Fruit fly (Drosophila melanogaster) whole organism, embryonic: ENCODE results near the gene deltaCOP.
A peak's percentile ranks its signal among the peaks of the same experiment; 100 is the strongest.

Source experiments
- BEAF-32 ChIP-seq: fragments of 200-800 bp; sonication (Bioruptor generic); optimal IDR thresholded peaks from 3 replicates; lab custom pipeline; 2017; ENCODE audit warnings: missing biosample characterization, missing genetic modification characterization, mild to moderate bottlenecking, moderate library complexity, missing genetic modification reagents
- Bgb ChIP-seq: fragments of 200-800 bp; sonication (Bioruptor generic); IDR thresholded peaks from 2 replicates; pipeline ENCODE4 v1.3.6; 2022; ENCODE audit warnings: missing biosample characterization, missing genetic modification characterization; ENCODE audit not compliant: partially characterized antibody
- Bteb2 ChIP-seq: fragments of 200-800 bp; sonication (Bioruptor generic); optimal IDR thresholded peaks from 2 replicates; lab custom pipeline; 2016; ENCODE audit warnings: missing biosample characterization, missing genetic modification characterization
- CG10147 ChIP-seq: fragments of 200-800 bp; sonication (Bioruptor generic); optimal IDR thresholded peaks from 2 replicates; lab custom pipeline; 2019; ENCODE audit warnings: missing biosample characterization, mild to moderate bottlenecking, missing genetic modification characterization, moderate library complexity
- CG10267 ChIP-seq: fragments of 200-800 bp; sonication (Bioruptor generic); optimal IDR thresholded peaks from 2 replicates; lab custom pipeline; 2018; ENCODE audit warnings: missing biosample characterization, mild to moderate bottlenecking, missing genetic modification characterization, moderate library complexity
- CG11696 ChIP-seq: fragments of 200-800 bp; sonication (Bioruptor generic); IDR thresholded peaks from 2 replicates; pipeline ENCODE4 v1.3.6; 2022; ENCODE audit warnings: missing biosample characterization, missing genetic modification characterization
- CG12071 ChIP-seq: fragments of 200-800 bp; sonication (Bioruptor generic); optimal IDR thresholded peaks from 3 replicates; lab custom pipeline; 2018; ENCODE audit warnings: missing biosample characterization, mild to moderate bottlenecking, missing genetic modification characterization
- CG12299 ChIP-seq: fragments of 200-800 bp; sonication (Bioruptor generic); optimal IDR thresholded peaks from 2 replicates; lab custom pipeline; 2018; ENCODE audit warnings: missing biosample characterization, mild to moderate bottlenecking, missing genetic modification characterization
- CG1233 ChIP-seq: fragments of 200-800 bp; sonication (Bioruptor generic); optimal IDR thresholded peaks from 4 replicates; lab custom pipeline; 2018; ENCODE audit warnings: missing biosample characterization, mild to moderate bottlenecking, missing genetic modification characterization
- CG12769 ChIP-seq: fragments of 200-800 bp; sonication (Bioruptor generic); optimal IDR thresholded peaks from 2 replicates; lab custom pipeline; 2019; ENCODE audit warnings: missing biosample characterization, mild to moderate bottlenecking, missing genetic modification characterization, moderate library complexity
- CG14710 ChIP-seq: fragments of 200-800 bp; sonication (Bioruptor generic); optimal IDR thresholded peaks from 3 replicates; lab custom pipeline; 2019; ENCODE audit warnings: missing biosample characterization, mild to moderate bottlenecking, missing genetic modification characterization, moderate library complexity
- CG14860 ChIP-seq: fragments of 200-800 bp; sonication (Bioruptor generic); IDR thresholded peaks from 3 replicates; pipeline ENCODE4 v1.3.6; 2022; ENCODE audit warnings: missing biosample characterization, missing genetic modification characterization; ENCODE audit not compliant: partially characterized antibody
- CG2202 ChIP-seq: fragments of 200-800 bp; sonication (Bioruptor generic); optimal IDR thresholded peaks from 2 replicates; lab custom pipeline; 2018; ENCODE audit warnings: missing biosample characterization, mild to moderate bottlenecking, missing genetic modification characterization
- CG34224 ChIP-seq: fragments of 200-800 bp; sonication (Bioruptor generic); IDR thresholded peaks from 3 replicates; pipeline ENCODE4 v1.3.6; 2022; ENCODE audit warnings: missing biosample characterization, missing genetic modification characterization; ENCODE audit not compliant: partially characterized antibody
- CG34376 ChIP-seq: fragments of 200-800 bp; sonication (Bioruptor generic); optimal IDR thresholded peaks from 2 replicates; lab custom pipeline; 2018; ENCODE audit warnings: missing biosample characterization, mild to moderate bottlenecking, missing genetic modification characterization
- CG4360 ChIP-seq: fragments of 200-800 bp; sonication (Bioruptor generic); IDR thresholded peaks from 2 replicates; pipeline ENCODE4 v1.3.6; 2022; ENCODE audit warnings: missing biosample characterization, missing genetic modification characterization
- CG4730 ChIP-seq: fragments of 200-800 bp; sonication (Bioruptor generic); IDR thresholded peaks from 2 replicates; pipeline ENCODE4 v1.3.6; 2022; ENCODE audit warnings: missing biosample characterization, missing genetic modification characterization
- CG7271 ChIP-seq: fragments of 200-800 bp; sonication (Bioruptor generic); optimal IDR thresholded peaks from 2 replicates; lab custom pipeline; 2018; ENCODE audit warnings: missing biosample characterization, mild to moderate bottlenecking, missing genetic modification characterization, moderate library complexity
- CG7839 ChIP-seq: fragments of 200-800 bp; sonication (Bioruptor generic); optimal IDR thresholded peaks from 3 replicates; lab custom pipeline; 2018; ENCODE audit warnings: missing biosample characterization, mild to moderate bottlenecking, missing genetic modification characterization, moderate library complexity
- CG8281 ChIP-seq: fragments of 200-800 bp; sonication (Bioruptor generic); optimal IDR thresholded peaks from 2 replicates; lab custom pipeline; 2018; ENCODE audit warnings: missing biosample characterization, mild to moderate bottlenecking, missing genetic modification characterization, moderate library complexity
- CG9932 ChIP-seq: fragments of 200-800 bp; sonication (Bioruptor generic); IDR thresholded peaks from 2 replicates; pipeline ENCODE4 v1.3.6; 2022; ENCODE audit warnings: missing biosample characterization, missing genetic modification characterization
- Chrac-16 ChIP-seq: fragments of 200-800 bp; sonication (Bioruptor generic); optimal IDR thresholded peaks from 3 replicates; lab custom pipeline; 2016; ENCODE audit warnings: missing biosample characterization, missing genetic modification characterization
- Dek ChIP-seq: fragments of 200-800 bp; sonication (Bioruptor generic); optimal IDR thresholded peaks from 3 replicates; lab custom pipeline; 2019; ENCODE audit warnings: missing biosample characterization, mild to moderate bottlenecking, missing genetic modification characterization, moderate library complexity
- Elba2 ChIP-seq: fragments of 200-800 bp; sonication (Bioruptor generic); optimal IDR thresholded peaks from 3 replicates; lab custom pipeline; 2016; ENCODE audit warnings: missing biosample characterization, missing genetic modification characterization
- Fer2 ChIP-seq: fragments of 200-800 bp; sonication (Bioruptor generic); optimal IDR thresholded peaks from 2 replicates; lab custom pipeline; 2018; ENCODE audit warnings: missing biosample characterization, mild to moderate bottlenecking, missing genetic modification characterization, moderate library complexity
- HLH3B ChIP-seq: fragments of 200-800 bp; sonication (Bioruptor generic); IDR thresholded peaks from 2 replicates; pipeline ENCODE4 v1.3.6; 2022; ENCODE audit warnings: missing biosample characterization, missing genetic modification characterization
- Oaz ChIP-seq: fragments of 200-800 bp; sonication (Bioruptor generic); IDR thresholded peaks from 2 replicates; pipeline ENCODE4 v1.3.6; 2022; ENCODE audit warnings: missing biosample characterization, missing genetic modification characterization
- Taf1 ChIP-seq: fragments of 200-800 bp; sonication (Bioruptor generic); IDR thresholded peaks from 2 replicates; pipeline ENCODE4 v1.3.6; 2022; ENCODE audit warnings: missing biosample characterization, missing genetic modification characterization
- YL-1 ChIP-seq: fragments of 200-800 bp; sonication (Bioruptor generic); optimal IDR thresholded peaks from 3 replicates; lab custom pipeline; 2017; ENCODE audit warnings: missing biosample characterization, mild to moderate bottlenecking, missing genetic modification characterization
- ase ChIP-seq: fragments of 200-800 bp; sonication (Bioruptor generic); IDR thresholded peaks from 3 replicates; pipeline ENCODE4 v1.3.6; 2022; ENCODE audit warnings: missing biosample characterization, missing genetic modification characterization
- crol ChIP-seq: fragments of 200-800 bp; sonication (Bioruptor generic); IDR thresholded peaks from 2 replicates; pipeline ENCODE4 v1.3.6; 2022; ENCODE audit warnings: missing biosample characterization, missing genetic modification characterization
- da ChIP-seq: fragments of 200-800 bp; sonication (Bioruptor generic); optimal IDR thresholded peaks from 2 replicates; lab custom pipeline; 2016; ENCODE audit warnings: missing biosample characterization, missing genetic modification characterization
- dimm ChIP-seq: fragments of 200-800 bp; sonication (Bioruptor generic); IDR thresholded peaks from 2 replicates; pipeline ENCODE4 v1.3.6; 2022; ENCODE audit warnings: missing biosample characterization, missing genetic modification characterization
- gcm ChIP-seq: fragments of 200-800 bp; sonication (Bioruptor generic); optimal IDR thresholded peaks from 2 replicates; lab custom pipeline; 2019; ENCODE audit warnings: missing biosample characterization, mild to moderate bottlenecking, missing genetic modification characterization, moderate library complexity
- hb ChIP-seq: fragments of 200-800 bp; sonication (Bioruptor generic); IDR thresholded peaks from 3 replicates; pipeline ENCODE4 v1.3.6; 2022; ENCODE audit warnings: missing biosample characterization, missing genetic modification characterization; ENCODE audit not compliant: partially characterized antibody
- lola ChIP-seq, 3 experiments: fragments of >200 bp in 2 of 3; fragments of 200-800 bp in 1 of 3; sonication (Bioruptor generic) in 1 of 3; optimal IDR thresholded peaks; 2 replicates each; lab custom pipeline; 2017 to 2019; ENCODE audit warnings: missing biosample characterization in 3 of 3, missing genetic modification characterization in 3 of 3, mild to moderate bottlenecking in 1 of 3, moderate library complexity in 1 of 3
- otp ChIP-seq: fragments of 200-800 bp; sonication (Bioruptor generic); IDR thresholded peaks from 3 replicates; pipeline ENCODE4, ENCODE4 v1.3.6; 2022; ENCODE audit warnings: missing biosample characterization, missing genetic modification characterization
- pzg ChIP-seq: fragments of 200-800 bp; sonication (Bioruptor generic); optimal IDR thresholded peaks from 3 replicates; lab custom pipeline; 2018; ENCODE audit warnings: missing biosample characterization, mild to moderate bottlenecking, missing genetic modification characterization, moderate library complexity
- repo ChIP-seq: fragments of 200-800 bp; sonication (Bioruptor generic); optimal IDR thresholded peaks from 2 replicates; lab custom pipeline; 2016; ENCODE audit warnings: missing biosample characterization, missing genetic modification characterization
- ro ChIP-seq: fragments of 200-800 bp; sonication (Bioruptor generic); IDR thresholded peaks from 2 replicates; pipeline ENCODE4 v1.3.6; 2022; ENCODE audit warnings: missing biosample characterization, missing genetic modification characterization
- shn ChIP-seq: fragments of 200-800 bp; sonication (Bioruptor generic); optimal IDR thresholded peaks from 3 replicates; lab custom pipeline; 2016; ENCODE audit warnings: missing biosample characterization, missing genetic modification characterization
- sima ChIP-seq: fragments of 200-800 bp; sonication (Bioruptor generic); optimal IDR thresholded peaks from 2 replicates; lab custom pipeline; 2016; ENCODE audit warnings: missing biosample characterization, missing genetic modification characterization
- sna ChIP-seq: fragments of 200-800 bp; sonication (Bioruptor generic); IDR thresholded peaks from 2 replicates; pipeline ENCODE4 v1.3.6; 2022; ENCODE audit warnings: missing biosample characterization, missing genetic modification characterization; ENCODE audit not compliant: partially characterized antibody
- ssp ChIP-seq: fragments of 200-800 bp; sonication (Bioruptor generic); IDR thresholded peaks from 2 replicates; pipeline ENCODE4 v1.3.6; 2022; ENCODE audit warnings: missing biosample characterization, missing genetic modification characterization
- tap ChIP-seq: fragments of 200-800 bp; optimal IDR thresholded peaks from 3 replicates; lab custom pipeline; 2019; ENCODE audit warnings: missing biosample characterization, mild to moderate bottlenecking, missing genetic modification characterization, moderate library complexity
- tna ChIP-seq: fragments of 200-800 bp; sonication (Bioruptor generic); IDR thresholded peaks from 2 replicates; pipeline ENCODE4 v1.3.6; 2022; ENCODE audit warnings: missing biosample characterization, missing genetic modification characterization; ENCODE audit not compliant: partially characterized antibody
- unpg ChIP-seq: fragments of 200-800 bp; sonication (Bioruptor generic); optimal IDR thresholded peaks from 3 replicates; lab custom pipeline; 2018; ENCODE audit warnings: missing biosample characterization, mild to moderate bottlenecking, missing genetic modification characterization, moderate library complexity
- wdn ChIP-seq: fragments of 200-800 bp; sonication (Bioruptor generic); IDR thresholded peaks from 2 replicates; pipeline ENCODE4 v1.3.6; 2022; ENCODE audit warnings: missing biosample characterization, missing genetic modification characterization
- z ChIP-seq: fragments of 200-800 bp; sonication (Bioruptor generic); IDR thresholded peaks from 3 replicates; pipeline ENCODE4 v1.3.6; 2022; ENCODE audit warnings: missing biosample characterization, missing genetic modification characterization

Gene deltaCOP

dm6 chrX:1907727-1908264 is 46.2 kb upstream of the deltaCOP start, which contains the start of gene mip130 (continued):
- TF ChIP-seq CG7271 (tag; lab: Kevin White, UChicago) (no peak), YL-1 (GFP tag; lab: Kevin White, UChicago) (no peak), wdn (GFP tag; lab: Robert Waterston, UW) (no peak), unpg (peak; percentile 33), CG34224 (GFP tag; lab: Robert Waterston, UW) (peak; percentile 81), CG7839 (tag; lab: Kevin White, UChicago) (peak; percentile 66), CG14710 (tag; lab: Kevin White, UChicago) (peak; percentile 32), Fer2 (tag; lab: Kevin White, UChicago) (no peak), gcm (GFP tag; lab: Kevin White, UChicago) (peak; percentile 22), shn (no peak), dimm (GFP tag; lab: Robert Waterston, UW) (no peak), sima (no peak), BEAF-32 (GFP tag; lab: Kevin White, UChicago) (peak; percentile 80), tna (0 out of 2 replicates have a peak, but pooled peaks have one; percentile 18), Elba2 (GFP tag; lab: Kevin White, UChicago) (no peak), da (GFP tag; lab: Kevin White, UChicago) (no peak), sna (GFP tag; lab: Robert Waterston, UW) (peak; percentile 77), CG4730 (0 out of 2 replicates have a peak, but pooled peaks have one; percentile 10), CG11696 (GFP tag; lab: Robert Waterston, UW) (no peak), repo (GFP tag; lab: Kevin White, UChicago) (no peak), z (GFP tag; lab: Robert Waterston, UW) (no peak), lola (GFP tag; optimal IDR thresholded peaks at IDR 0.05; lab: Kevin White, UChicago) (peak in 1 of 3 experiments; percentile 18), CG2202 (tag; lab: Kevin White, UChicago) (no peak), crol (GFP tag; lab: Robert Waterston, UW) (no peak), CG12769 (tag; lab: Kevin White, UChicago) (no peak), ssp (GFP tag; lab: Robert Waterston, UW) (peak; percentile 42; the same call in 1 of the 2 replicates), CG4360 (GFP tag; lab: Robert Waterston, UW) (no peak), tap (tag; lab: Kevin White, UChicago) (no peak), Bteb2 (no peak), Oaz (GFP tag; lab: Robert Waterston, UW) (0 out of 2 replicates have a peak, but pooled peaks have one; percentile 16), HLH3B (peak; percentile 50; the same call in 1 of the 2 replicates), CG8281 (tag; lab: Kevin White, UChicago) (no peak), CG12071 (GFP tag; lab: Kevin White, UChicago) (peak; percentile 6), CG1233 (GFP tag; lab: Kevin White, UChicago) (peak; percentile 3), Bgb (GFP tag; lab: Robert Waterston, UW) (peak; percentile 68), CG10267 (tag; lab: Kevin White, UChicago) (peak; percentile 25), hb (GFP tag; lab: Robert Waterston, UW) (0 out of 3 replicates have a peak, but pooled peaks have one; percentile 50), Taf1 (GFP tag; lab: Robert Waterston, UW) (no peak), CG9932 (GFP tag; lab: Robert Waterston, UW) (peak; percentile 72), ase (GFP tag; lab: Robert Waterston, UW) (0 out of 3 replicates have a peak, but pooled peaks have one; percentile 30), CG34376 (GFP tag; lab: Kevin White, UChicago) (peak; percentile 8), CG12299 (tag; lab: Kevin White, UChicago) (peak; percentile 51), ro (GFP tag; lab: Robert Waterston, UW) (no peak), Chrac-16 (GFP tag; lab: Kevin White, UChicago) (no peak), CG10147 (GFP tag; lab: Kevin White, UChicago) (peak; percentile 55), otp (GFP tag; lab: Robert Waterston, UW) (no peak), Dek (tag; lab: Kevin White, UChicago) (peak; percentile 43), CG14860 (GFP tag; lab: Robert Waterston, UW) (0 out of 3 replicates have a peak, but pooled peaks have one; percentile 52), pzg (GFP tag; lab: Kevin White, UChicago) (peak; percentile 51)
